Worm (Caenorhabditis elegans) whole organism, L3 larva: ENCODE data around the gene knl-1.

Experiments used
- R02D3.7 ChIP-seq: fragments of 150-350 bp; optimal IDR thresholded peaks from 2 replicates; lab custom pipeline; 2014; ENCODE audit warnings: missing biosample characterization, missing genetic modification characterization
- ZK546.5 ChIP-seq: sonication (generic microtip); optimal IDR thresholded peaks from 2 replicates; lab custom pipeline; 2017; ENCODE audit warnings: missing biosample characterization, missing genetic modification characterization
- ceh-82 ChIP-seq: fragments of 150-350 bp; optimal IDR thresholded peaks from 2 replicates; lab custom pipeline; 2014; ENCODE audit warnings: missing biosample characterization, missing genetic modification characterization
- ceh-9 ChIP-seq: sonication (generic microtip); optimal IDR thresholded peaks from 2 replicates; lab custom pipeline; 2018; ENCODE audit warnings: missing biosample characterization, missing genetic modification characterization
- daf-12 ChIP-seq: fragments of 150-350 bp; optimal IDR thresholded peaks from 2 replicates; lab custom pipeline; 2014; ENCODE audit warnings: missing biosample characterization, missing genetic modification reagents, missing genetic modification characterization
- egl-27 ChIP-seq: sonication (generic microtip); optimal IDR thresholded peaks from 4 replicates; lab custom pipeline; 2017; ENCODE audit warnings: missing biosample characterization, missing genetic modification reagents, missing genetic modification characterization
- egl-5 ChIP-seq: fragments of 150-350 bp; optimal IDR thresholded peaks from 2 replicates; lab custom pipeline; 2017; ENCODE audit warnings: missing biosample characterization, missing genetic modification reagents, missing genetic modification characterization, inconsistent platforms
- elt-1 ChIP-seq: fragments of 150-350 bp; optimal IDR thresholded peaks from 2 replicates; lab custom pipeline; 2014; ENCODE audit warnings: missing biosample characterization, missing genetic modification characterization
- elt-2 ChIP-seq: sonication (generic microtip); optimal IDR thresholded peaks from 2 replicates; lab custom pipeline; 2016; ENCODE audit warnings: missing genetic modification reagents, mild to moderate bottlenecking, missing genetic modification characterization, missing compliant biosample characterization
- eor-1 ChIP-seq, 2 experiments: fragments of 150-350 bp; optimal IDR thresholded peaks; 2 replicates each; lab custom pipeline; 2014 to 2018; ENCODE audit warnings: missing biosample characterization in 2 of 2, missing genetic modification characterization in 2 of 2
- fkh-10 ChIP-seq: sonication (generic microtip); optimal IDR thresholded peaks from 2 replicates; lab custom pipeline; 2017; ENCODE audit warnings: missing biosample characterization, missing genetic modification reagents, missing genetic modification characterization
- fkh-2 ChIP-seq: fragments of 150-350 bp; optimal IDR thresholded peaks from 2 replicates; lab custom pipeline; 2014; ENCODE audit warnings: missing biosample characterization, missing genetic modification reagents, missing genetic modification characterization
- fos-1 ChIP-seq: fragments of 150-350 bp; optimal IDR thresholded peaks from 2 replicates; lab custom pipeline; 2014; ENCODE audit warnings: missing biosample characterization, missing genetic modification characterization
- hmg-11 ChIP-seq: sonication (generic microtip); optimal IDR thresholded peaks from 2 replicates; lab custom pipeline; 2016; ENCODE audit warnings: missing genetic modification characterization, missing compliant biosample characterization
- jun-1 ChIP-seq: fragments of 150-350 bp; optimal IDR thresholded peaks from 2 replicates; lab custom pipeline; 2014; ENCODE audit warnings: missing biosample characterization, missing genetic modification reagents, missing genetic modification characterization
- lin-15B ChIP-seq: fragments of 150-350 bp; optimal IDR thresholded peaks from 2 replicates; lab custom pipeline; 2014; ENCODE audit warnings: missing biosample characterization, missing genetic modification characterization
- lin-39 ChIP-seq: fragments of 150-350 bp; optimal IDR thresholded peaks from 2 replicates; lab custom pipeline; 2018; ENCODE audit warnings: missing biosample characterization, missing genetic modification reagents, missing genetic modification characterization
- mdl-1 ChIP-seq: fragments of 150-350 bp; optimal IDR thresholded peaks from 2 replicates; lab custom pipeline; 2014; ENCODE audit warnings: missing biosample characterization, missing genetic modification characterization
- mml-1 ChIP-seq: fragments of 150-350 bp; sonication (generic microtip); optimal IDR thresholded peaks from 3 replicates; lab custom pipeline; 2014; ENCODE audit warnings: missing biosample characterization, missing genetic modification characterization
- nfya-1 ChIP-seq: sonication (generic microtip); optimal IDR thresholded peaks from 2 replicates; lab custom pipeline; 2017; ENCODE audit warnings: missing genetic modification characterization, mild to moderate bottlenecking, missing compliant biosample characterization, antibody characterized with exemption, moderate library complexity; ENCODE audit not compliant: insufficient read depth
- nhr-11 ChIP-seq: fragments of 150-350 bp; optimal IDR thresholded peaks from 2 replicates; lab custom pipeline; 2014; ENCODE audit warnings: missing biosample characterization, missing genetic modification characterization
- nhr-12 ChIP-seq: fragments of 150-350 bp; optimal IDR thresholded peaks from 2 replicates; lab custom pipeline; 2014; ENCODE audit warnings: missing biosample characterization, missing genetic modification characterization
- nhr-23 ChIP-seq: fragments of 150-350 bp; optimal IDR thresholded peaks from 2 replicates; lab custom pipeline; 2014; ENCODE audit warnings: missing biosample characterization, missing genetic modification reagents, missing genetic modification characterization
- nhr-237 ChIP-seq: fragments of 150-350 bp; optimal IDR thresholded peaks from 2 replicates; lab custom pipeline; 2014; ENCODE audit warnings: missing biosample characterization, missing genetic modification characterization
- nhr-25 ChIP-seq: sonication (generic microtip); optimal IDR thresholded peaks from 2 replicates; lab custom pipeline; 2017; ENCODE audit warnings: missing biosample characterization, missing genetic modification characterization
- nhr-43 ChIP-seq: sonication (generic microtip); optimal IDR thresholded peaks from 2 replicates; lab custom pipeline; 2016; ENCODE audit warnings: mild to moderate bottlenecking, missing genetic modification characterization, missing compliant biosample characterization; ENCODE audit not compliant: poor library complexity, severe bottlenecking
- nhr-76 ChIP-seq: fragments of 150-350 bp; sonication (generic microtip); optimal IDR thresholded peaks from 5 replicates; lab custom pipeline; 2014; ENCODE audit warnings: missing biosample characterization, missing genetic modification characterization
- nhr-77 ChIP-seq: fragments of 150-350 bp; optimal IDR thresholded peaks from 2 replicates; lab custom pipeline; 2014; ENCODE audit warnings: missing biosample characterization, missing genetic modification characterization
- pha-4 ChIP-seq: fragments of 150-350 bp; optimal IDR thresholded peaks from 2 replicates; lab custom pipeline; 2014; ENCODE audit warnings: missing biosample characterization, missing genetic modification reagents, missing genetic modification characterization
- sea-2 ChIP-seq: fragments of 150-350 bp; sonication (generic microtip); optimal IDR thresholded peaks from 4 replicates; lab custom pipeline; 2014; ENCODE audit warnings: missing biosample characterization, missing genetic modification reagents, missing genetic modification characterization
- skn-1 ChIP-seq: fragments of 150-350 bp; optimal IDR thresholded peaks from 2 replicates; lab custom pipeline; 2014; ENCODE audit warnings: missing biosample characterization, missing genetic modification characterization
- tbx-2 ChIP-seq: sonication (generic microtip); optimal IDR thresholded peaks from 2 replicates; lab custom pipeline; 2016; ENCODE audit warnings: mild to moderate bottlenecking, missing genetic modification characterization, missing compliant biosample characterization
- unc-39 ChIP-seq: sonication (generic microtip); optimal IDR thresholded peaks from 4 replicates; lab custom pipeline; 2017; ENCODE audit warnings: missing biosample characterization, missing genetic modification characterization
- unc-62 ChIP-seq: fragments of 150-350 bp; sonication (generic microtip); optimal IDR thresholded peaks from 4 replicates; lab custom pipeline; 2014; ENCODE audit warnings: missing biosample characterization, missing genetic modification reagents, missing genetic modification characterization
- zag-1 ChIP-seq: fragments of 150-350 bp; optimal IDR thresholded peaks from 2 replicates; lab custom pipeline; 2014; ENCODE audit warnings: missing biosample characterization, missing genetic modification characterization

Gene knl-1

DNA sequence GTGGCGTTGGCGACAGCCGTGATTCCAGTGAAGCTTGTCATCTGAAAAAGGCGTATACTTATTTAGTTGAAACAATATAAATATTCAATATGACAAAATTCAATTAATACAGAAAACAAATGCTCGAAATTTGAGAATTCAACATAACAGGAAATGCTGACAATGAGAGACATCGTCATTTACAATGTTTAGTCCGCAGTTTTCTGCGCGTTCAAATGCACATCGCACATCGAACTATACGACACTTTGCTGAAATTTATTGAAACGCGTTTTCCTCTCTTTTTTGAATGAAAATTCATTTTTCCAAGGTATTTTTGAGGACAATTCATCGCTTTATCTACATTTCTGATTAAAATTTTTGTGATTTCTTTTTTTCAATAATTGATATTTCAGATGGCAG is 6.4 kb upstream of the knl-1 start, which contains the start of the genes pbs-6 and cids-1:
Gene pbs-6 (minus strand): TSS at position 41 of the 400 bp plus-strand sequence.
Gene cids-1 (plus strand): TSS at position 394 of the 400 bp plus-strand sequence.
- TF ChIP-seq tbx-2 (tag; lab: Kevin White, UChicago) (no peak), nfya-1 (tag; lab: Kevin White, UChicago) (peak; percentile 36), unc-39 (tag; lab: Kevin White, UChicago) (no peak), elt-1 (no peak), eor-1 (tag; optimal IDR thresholded peaks at IDR 0.05; lab: Kevin White, UChicago) (no peak), nhr-43 (tag; lab: Kevin White, UChicago) (no peak), skn-1 (tag; lab: Kevin White, UChicago) (peak; percentile 44), nhr-12 (no peak), nhr-76 (tag; lab: Kevin White, UChicago) (no peak), nhr-25 (tag; lab: Kevin White, UChicago) (no peak), mml-1 (no peak), lin-15B (tag; lab: Kevin White, UChicago) (peak; percentile 27), ceh-82 (no peak), hmg-11 (tag; lab: Kevin White, UChicago) (no peak), ceh-9 (tag; lab: Kevin White, UChicago) (no peak), pha-4 (tag; lab: Kevin White, UChicago) (peak; percentile 5)

- no peak for TF ChIP-seq egl-5 (tag; lab: Kevin White, UChicago)
- TF ChIP-seq ceh-82, result no peak
- no peak for TF ChIP-seq nhr-237
- TF ChIP-seq nhr-23 (tag; lab: Kevin White, UChicago), result no peak
- TF ChIP-seq lin-39 (tag; lab: Kevin White, UChicago), result no peak
- TF ChIP-seq mml-1, result no peak
- no peak for TF ChIP-seq nhr-11
- no peak for TF ChIP-seq hmg-11 (tag; lab: Kevin White, UChicago)
- TF ChIP-seq ZK546.5 (tag; lab: Kevin White, UChicago), result no peak
- no peak for TF ChIP-seq fkh-2 (tag; lab: Kevin White, UChicago)
- no peak for TF ChIP-seq egl-27 (tag; lab: Kevin White, UChicago)
- TF ChIP-seq jun-1, result no peak
- TF ChIP-seq zag-1, result no peak
- no peak for TF ChIP-seq daf-12 (tag; lab: Kevin White, UChicago)
- TF ChIP-seq fos-1 (tag; lab: Kevin White, UChicago), result no peak
- no peak for TF ChIP-seq pha-4 (tag; lab: Kevin White, UChicago)
- no peak for TF ChIP-seq nhr-77 (tag; lab: Kevin White, UChicago)
Observed at ce11 chrIII:8245591-8245990, 4.8 kb upstream of the knl-1 start, which contains the start of gene C02F5.3. C02F5.3 (plus strand) TSS chrIII:8245891.

DNA sequence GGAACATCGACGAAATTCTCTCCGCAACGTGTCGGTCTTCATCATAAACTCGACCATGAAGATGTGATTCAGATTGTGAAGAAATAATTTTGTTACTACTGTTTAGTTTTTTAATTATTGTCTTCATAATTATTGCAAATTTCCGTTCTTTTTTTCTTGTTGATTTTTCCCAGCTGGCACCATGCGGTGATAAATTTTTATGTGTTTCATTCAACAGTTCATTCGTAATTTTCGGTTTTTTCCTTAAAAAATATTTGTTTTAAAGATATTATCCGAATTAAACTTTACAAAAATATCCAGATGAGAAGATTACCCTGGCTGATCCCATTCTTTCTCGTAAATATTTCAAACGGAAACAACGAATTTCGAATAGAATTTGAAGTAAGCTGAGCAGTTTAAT is 3.4 kb upstream of the knl-1 start, which contains the start of gene C02F5.13:
Gene C02F5.13 (plus strand): TSS at position 301 of the 400 bp plus-strand sequence.
- TF ChIP-seq sea-2 (GFP tag; lab: Kevin White, UChicago), result no peak

DNA sequence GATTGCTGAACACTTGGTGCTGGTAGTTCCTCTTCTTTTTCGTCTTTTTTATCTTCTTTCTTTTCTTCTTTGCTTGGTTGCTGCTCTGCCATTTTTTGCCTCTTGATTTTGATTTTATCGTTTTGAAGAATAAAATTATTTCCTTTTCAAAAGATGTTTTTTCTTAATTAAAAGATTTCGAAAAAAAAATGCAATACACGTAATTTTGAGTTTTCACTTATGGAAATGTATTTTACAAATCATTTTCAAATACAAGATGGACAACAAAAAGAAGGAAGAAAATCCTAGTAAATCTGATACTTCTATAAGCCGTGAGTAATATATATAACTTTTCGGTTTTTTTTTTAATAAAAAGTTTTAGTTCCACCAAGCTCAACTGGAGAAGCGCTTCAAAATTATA is 1.1 kb upstream of the knl-1 start, which contains the start of the genes C02F5.10 and C02F5.2:
Gene C02F5.10 (minus strand): TSS at position 101 of the 400 bp plus-strand sequence.
Gene C02F5.2 (plus strand): TSS at position 239 of the 400 bp plus-strand sequence.
- no peak for TF ChIP-seq ZK546.5 (tag; lab: Kevin White, UChicago)
- no peak for TF ChIP-seq R02D3.7 (tag; lab: Kevin White, UChicago)
- no peak for TF ChIP-seq zag-1
- TF ChIP-seq egl-27 (tag; lab: Kevin White, UChicago), result no peak
- TF ChIP-seq, all 47 proteins: peak for 0

DNA sequence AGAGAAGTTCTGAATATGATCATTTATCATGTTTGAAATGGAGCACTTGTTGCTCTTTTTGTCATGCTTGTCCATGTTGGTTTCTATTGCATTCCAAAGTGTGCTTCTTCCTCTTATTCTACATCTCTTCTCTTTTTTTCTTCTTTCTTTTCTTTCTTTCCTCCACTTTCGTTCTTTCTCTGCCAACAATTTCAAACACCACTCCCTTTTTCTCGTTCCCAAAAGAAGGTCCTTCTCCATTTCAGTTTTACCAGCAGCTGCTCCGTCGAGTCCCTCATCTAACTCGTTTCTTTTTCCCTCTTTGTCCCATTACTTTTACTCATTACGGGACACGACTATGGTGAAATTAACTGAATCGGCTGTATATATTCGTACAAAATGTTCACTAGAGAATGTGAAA is 4.5 kb downstream of the knl-1 start, which contains the start of gene F09G8.5:
Gene F09G8.5 (plus strand): TSS at position 38 of the 400 bp plus-strand sequence.
- TF ChIP-seq fkh-2 (tag; lab: Kevin White, UChicago) (no peak), lin-39 (tag; lab: Kevin White, UChicago) (peak; percentile 53)

DNA sequence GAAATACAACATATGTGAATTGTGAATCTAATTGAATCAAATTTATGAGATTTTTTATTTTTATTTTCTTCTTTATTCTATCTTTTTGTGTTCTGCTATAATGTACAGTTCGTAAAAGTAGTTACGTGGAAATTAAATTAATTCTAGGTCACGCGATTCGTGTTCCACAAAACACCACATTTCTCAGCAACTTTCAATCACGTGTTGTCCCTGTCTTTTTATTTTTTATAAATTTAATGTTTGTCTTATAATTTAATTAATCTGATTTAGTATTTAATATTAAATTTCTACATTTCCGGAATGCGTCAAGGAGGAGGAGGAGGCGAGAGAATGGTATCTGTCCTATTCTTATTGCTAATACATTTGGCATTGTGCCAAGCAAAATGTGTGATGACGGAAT is 7.6 kb downstream of the knl-1 start, which contains the start of gene ncr-2:
Gene ncr-2 (plus strand): TSS at position 301 of the 400 bp plus-strand sequence.
- TF ChIP-seq fkh-10 (GFP tag; lab: Kevin White, UChicago) (no peak), nhr-43 (tag; lab: Kevin White, UChicago) (no peak), elt-2 (tag; lab: Kevin White, UChicago) (no peak), ceh-82 (no peak), lin-15B (tag; lab: Kevin White, UChicago) (no peak), zag-1 (no peak), unc-62 (GFP tag; lab: Kevin White, UChicago) (no peak), nfya-1 (tag; lab: Kevin White, UChicago) (no peak), fkh-2 (tag; lab: Kevin White, UChicago) (no peak), mml-1 (no peak), nhr-25 (tag; lab: Kevin White, UChicago) (no peak), mdl-1 (no peak)
- TF ChIP-seq, all 47 proteins: peak for 0
